Fruit fly (Drosophila melanogaster) whole organism, embryonic: ENCODE measurements around the gene veli.

Experiments used
- CG10979 ChIP-seq: fragments of 200-800 bp; sonication (Bioruptor generic); optimal IDR thresholded peaks from 2 replicates; lab custom pipeline; 2018; ENCODE audit warnings: missing biosample characterization, mild to moderate bottlenecking, missing genetic modification characterization, moderate library complexity
- CG11085 ChIP-seq: fragments of 200-800 bp; sonication (Bioruptor generic); IDR thresholded peaks from 2 replicates; pipeline ENCODE4 v1.3.6; 2022; ENCODE audit warnings: missing biosample characterization, missing genetic modification characterization
- CG12659 ChIP-seq: fragments of 200-800 bp; sonication (Bioruptor generic); optimal IDR thresholded peaks from 3 replicates; lab custom pipeline; 2017; ENCODE audit warnings: mild to moderate bottlenecking, missing biosample characterization, missing genetic modification reagents, missing genetic modification characterization
- CG12744 ChIP-seq: fragments of 200-800 bp; sonication (Bioruptor generic); optimal IDR thresholded peaks from 2 replicates; lab custom pipeline; 2016; ENCODE audit warnings: missing biosample characterization, missing genetic modification characterization
- CG14441 ChIP-seq: fragments of 200-800 bp; sonication (Bioruptor generic); IDR thresholded peaks from 2 replicates; pipeline ENCODE4 v1.3.6; 2022; ENCODE audit warnings: missing biosample characterization, missing genetic modification characterization
- CG14965 ChIP-seq: fragments of 200-800 bp; sonication (Bioruptor generic); optimal IDR thresholded peaks from 2 replicates; lab custom pipeline; 2016; ENCODE audit warnings: missing biosample characterization, missing genetic modification characterization, borderline replicate concordance
- CG1603 ChIP-seq: fragments of 200-800 bp; sonication (Bioruptor generic); optimal IDR thresholded peaks from 2 replicates; lab custom pipeline; 2019; ENCODE audit warnings: missing biosample characterization, mild to moderate bottlenecking, missing genetic modification characterization, moderate library complexity
- CG17328 ChIP-seq: fragments of 200-800 bp; sonication (Bioruptor generic); IDR thresholded peaks from 2 replicates; pipeline ENCODE4 v1.3.6; 2022; ENCODE audit warnings: missing biosample characterization, missing genetic modification characterization
- CG18599 ChIP-seq: fragments of 200-800 bp; sonication (Bioruptor generic); optimal IDR thresholded peaks from 3 replicates; lab custom pipeline; 2017; ENCODE audit warnings: missing biosample characterization, missing genetic modification characterization, mild to moderate bottlenecking, moderate library complexity, missing genetic modification reagents
- CG3995 ChIP-seq: fragments of 200-800 bp; sonication (Bioruptor generic); optimal IDR thresholded peaks from 3 replicates; lab custom pipeline; 2016; ENCODE audit warnings: missing biosample characterization, missing genetic modification characterization
- CG6765 ChIP-seq: fragments of 200-800 bp; sonication (Bioruptor generic); optimal IDR thresholded peaks from 3 replicates; lab custom pipeline; 2017; ENCODE audit warnings: missing biosample characterization, mild to moderate bottlenecking, missing genetic modification characterization
- CG6813 ChIP-seq: fragments of 200-800 bp; sonication (Bioruptor generic); optimal IDR thresholded peaks from 2 replicates; lab custom pipeline; 2017; ENCODE audit warnings: missing biosample characterization, missing genetic modification characterization, mild to moderate bottlenecking, moderate library complexity, missing genetic modification reagents
- CG7271 ChIP-seq: fragments of 200-800 bp; sonication (Bioruptor generic); optimal IDR thresholded peaks from 2 replicates; lab custom pipeline; 2018; ENCODE audit warnings: missing biosample characterization, mild to moderate bottlenecking, missing genetic modification characterization, moderate library complexity
- CG7745 ChIP-seq: fragments of 200-800 bp; sonication (Bioruptor generic); optimal IDR thresholded peaks from 2 replicates; lab custom pipeline; 2018; ENCODE audit warnings: missing biosample characterization, mild to moderate bottlenecking, missing genetic modification characterization, moderate library complexity
- CG8388 ChIP-seq: fragments of 200-800 bp; sonication (Bioruptor generic); optimal IDR thresholded peaks from 2 replicates; lab custom pipeline; 2019; ENCODE audit warnings: missing biosample characterization, mild to moderate bottlenecking, missing genetic modification characterization, moderate library complexity
- CHES-1-like ChIP-seq: fragments of 200-800 bp; sonication (Bioruptor generic); optimal IDR thresholded peaks from 2 replicates; lab custom pipeline; 2016; ENCODE audit warnings: missing biosample characterization, missing genetic modification characterization
- D ChIP-seq, 2 experiments: fragments of 200-800 bp in 1 of 2; fragments of >200 bp in 1 of 2; sonication (Bioruptor generic) in 1 of 2; optimal IDR thresholded peaks; 2 replicates in 1 of 2; 3 replicates in 1 of 2; lab custom pipeline; 2017; ENCODE audit warnings: mild to moderate bottlenecking in 1 of 2, missing biosample characterization in 1 of 2, missing genetic modification characterization in 1 of 2, missing genetic modification reagents in 1 of 2
- Dfd ChIP-seq, 2 experiments: fragments of >200 bp; optimal IDR thresholded peaks; 2 replicates each; lab custom pipeline; 2017; ENCODE audit warnings: missing biosample characterization in 2 of 2, missing genetic modification characterization in 2 of 2
- E2f2 ChIP-seq: fragments of 200-800 bp; sonication (Bioruptor generic); IDR thresholded peaks from 2 replicates; pipeline ENCODE4 v1.3.6; 2022; ENCODE audit warnings: missing biosample characterization, missing genetic modification characterization
- HLH4C ChIP-seq: fragments of 200-800 bp; sonication (Bioruptor generic); IDR thresholded peaks from 3 replicates; pipeline ENCODE4 v1.3.6; 2022; ENCODE audit warnings: missing biosample characterization, missing genetic modification characterization; ENCODE audit not compliant: partially characterized antibody
- Hmr ChIP-seq: fragments of 200-800 bp; sonication (Bioruptor generic); optimal IDR thresholded peaks from 3 replicates; lab custom pipeline; 2017; ENCODE audit warnings: mild to moderate bottlenecking, missing biosample characterization, missing genetic modification reagents, missing genetic modification characterization
- Hr3 ChIP-seq: fragments of 200-800 bp; sonication (Bioruptor generic); optimal IDR thresholded peaks from 3 replicates; lab custom pipeline; 2016; ENCODE audit warnings: missing biosample characterization, missing genetic modification characterization
- MBD-R2 ChIP-seq: fragments of 200-800 bp; sonication (Bioruptor generic); IDR thresholded peaks from 2 replicates; pipeline ENCODE4 v1.3.6; 2022; ENCODE audit warnings: missing biosample characterization, missing genetic modification characterization
- Med ChIP-seq: fragments of 200-800 bp; sonication (Bioruptor generic); peaks from one replicate; lab custom pipeline; 2016; ENCODE audit warnings: missing biosample characterization, missing genetic modification characterization, mild to moderate bottlenecking, inconsistent platforms, moderate library complexity
- Nf-YA ChIP-seq: fragments of 200-800 bp; sonication (Bioruptor generic); IDR thresholded peaks from 2 replicates; pipeline ENCODE4 v1.3.6; 2022; ENCODE audit warnings: missing biosample characterization, missing genetic modification characterization
- Sry-δ ChIP-seq: fragments of 200-800 bp; sonication (Bioruptor generic); optimal IDR thresholded peaks from 2 replicates; lab custom pipeline; 2016; ENCODE audit warnings: missing biosample characterization, missing genetic modification characterization
- Trl ChIP-seq, 3 experiments: fragments of >200 bp in 2 of 3; fragments of 200-800 bp in 1 of 3; sonication (Bioruptor generic) in 1 of 3; optimal IDR thresholded peaks; 2 replicates in 1 of 3; 3 replicates in 2 of 3; lab custom pipeline; 2016 to 2017; ENCODE audit warnings: missing biosample characterization in 1 of 3, missing genetic modification characterization in 1 of 3
- Xbp1 ChIP-seq: fragments of 200-800 bp; sonication (Bioruptor generic); optimal IDR thresholded peaks from 3 replicates; lab custom pipeline; 2016; ENCODE audit warnings: missing biosample characterization, mild to moderate bottlenecking, missing genetic modification characterization
- YL-1 ChIP-seq: fragments of 200-800 bp; sonication (Bioruptor generic); optimal IDR thresholded peaks from 3 replicates; lab custom pipeline; 2017; ENCODE audit warnings: missing biosample characterization, mild to moderate bottlenecking, missing genetic modification characterization
- chinmo ChIP-seq: fragments of 200-800 bp; sonication (Bioruptor generic); IDR thresholded peaks from 4 replicates; pipeline ENCODE4 v1.3.6; 2022; ENCODE audit warnings: missing biosample characterization, missing genetic modification characterization; ENCODE audit not compliant: partially characterized antibody
- crc ChIP-seq: fragments of 200-800 bp; sonication (Bioruptor generic); optimal IDR thresholded peaks from 2 replicates; lab custom pipeline; 2016; ENCODE audit warnings: missing biosample characterization, missing genetic modification characterization
- crol ChIP-seq: fragments of 200-800 bp; sonication (Bioruptor generic); IDR thresholded peaks from 2 replicates; pipeline ENCODE4 v1.3.6; 2022; ENCODE audit warnings: missing biosample characterization, missing genetic modification characterization
- grau ChIP-seq: fragments of 200-800 bp; optimal IDR thresholded peaks from 3 replicates; lab custom pipeline; 2019; ENCODE audit warnings: missing biosample characterization, mild to moderate bottlenecking, missing genetic modification characterization, moderate library complexity
- ham ChIP-seq: fragments of 200-800 bp; sonication (Bioruptor generic); IDR thresholded peaks from 2 replicates; pipeline ENCODE4 v1.3.6; 2022; ENCODE audit warnings: missing biosample characterization, missing genetic modification characterization
- hb ChIP-seq: fragments of 200-800 bp; sonication (Bioruptor generic); IDR thresholded peaks from 3 replicates; pipeline ENCODE4 v1.3.6; 2022; ENCODE audit warnings: missing biosample characterization, missing genetic modification characterization; ENCODE audit not compliant: partially characterized antibody
- jumu ChIP-seq: fragments of 200-800 bp; sonication (Bioruptor generic); optimal IDR thresholded peaks from 3 replicates; lab custom pipeline; 2016; ENCODE audit warnings: missing biosample characterization, missing genetic modification characterization
- kni ChIP-seq: fragments of 200-800 bp; sonication (Bioruptor generic); optimal IDR thresholded peaks from 3 replicates; lab custom pipeline; 2017; ENCODE audit warnings: mild to moderate bottlenecking, missing biosample characterization, missing genetic modification reagents, missing genetic modification characterization
- onecut ChIP-seq: fragments of 200-800 bp; sonication (Bioruptor generic); IDR thresholded peaks from 2 replicates; pipeline ENCODE4 v1.3.6; 2022; ENCODE audit warnings: missing biosample characterization, missing genetic modification characterization
- otp ChIP-seq: fragments of 200-800 bp; sonication (Bioruptor generic); IDR thresholded peaks from 3 replicates; pipeline ENCODE4, ENCODE4 v1.3.6; 2022; ENCODE audit warnings: missing biosample characterization, missing genetic modification characterization
- pho ChIP-seq: fragments of 200-800 bp; sonication (Bioruptor generic); optimal IDR thresholded peaks from 2 replicates; lab custom pipeline; 2016; ENCODE audit warnings: missing biosample characterization, missing genetic modification characterization
- salm ChIP-seq: fragments of 200-800 bp; sonication (Bioruptor generic); optimal IDR thresholded peaks from 2 replicates; lab custom pipeline; 2018; ENCODE audit warnings: missing biosample characterization, mild to moderate bottlenecking, missing genetic modification characterization
- slbo ChIP-seq: fragments of 200-800 bp; sonication (Bioruptor generic); IDR thresholded peaks from 2 replicates; pipeline ENCODE4 v1.3.6; 2022; ENCODE audit warnings: missing biosample characterization, missing genetic modification characterization
- sna ChIP-seq: fragments of 200-800 bp; sonication (Bioruptor generic); IDR thresholded peaks from 2 replicates; pipeline ENCODE4 v1.3.6; 2022; ENCODE audit warnings: missing biosample characterization, missing genetic modification characterization; ENCODE audit not compliant: partially characterized antibody
- sug ChIP-seq: fragments of 200-800 bp; optimal IDR thresholded peaks from 2 replicates; lab custom pipeline; 2019; ENCODE audit warnings: missing biosample characterization, mild to moderate bottlenecking, missing genetic modification characterization, moderate library complexity
- tna ChIP-seq: fragments of 200-800 bp; sonication (Bioruptor generic); IDR thresholded peaks from 2 replicates; pipeline ENCODE4 v1.3.6; 2022; ENCODE audit warnings: missing biosample characterization, missing genetic modification characterization; ENCODE audit not compliant: partially characterized antibody
- usp ChIP-seq: fragments of >200 bp; optimal IDR thresholded peaks from 2 replicates; lab custom pipeline; 2017; ENCODE audit warnings: missing biosample characterization, missing genetic modification characterization
- vvl ChIP-seq: fragments of 200-800 bp; sonication (Bioruptor generic); IDR thresholded peaks from 2 replicates; pipeline ENCODE4 v1.3.6; 2022; ENCODE audit warnings: missing biosample characterization, missing genetic modification characterization
- zen ChIP-seq: fragments of 200-800 bp; sonication (Bioruptor generic); optimal IDR thresholded peaks from 3 replicates; lab custom pipeline; 2018; ENCODE audit warnings: missing biosample characterization, mild to moderate bottlenecking, missing genetic modification characterization, moderate library complexity

veli gene

DNA sequence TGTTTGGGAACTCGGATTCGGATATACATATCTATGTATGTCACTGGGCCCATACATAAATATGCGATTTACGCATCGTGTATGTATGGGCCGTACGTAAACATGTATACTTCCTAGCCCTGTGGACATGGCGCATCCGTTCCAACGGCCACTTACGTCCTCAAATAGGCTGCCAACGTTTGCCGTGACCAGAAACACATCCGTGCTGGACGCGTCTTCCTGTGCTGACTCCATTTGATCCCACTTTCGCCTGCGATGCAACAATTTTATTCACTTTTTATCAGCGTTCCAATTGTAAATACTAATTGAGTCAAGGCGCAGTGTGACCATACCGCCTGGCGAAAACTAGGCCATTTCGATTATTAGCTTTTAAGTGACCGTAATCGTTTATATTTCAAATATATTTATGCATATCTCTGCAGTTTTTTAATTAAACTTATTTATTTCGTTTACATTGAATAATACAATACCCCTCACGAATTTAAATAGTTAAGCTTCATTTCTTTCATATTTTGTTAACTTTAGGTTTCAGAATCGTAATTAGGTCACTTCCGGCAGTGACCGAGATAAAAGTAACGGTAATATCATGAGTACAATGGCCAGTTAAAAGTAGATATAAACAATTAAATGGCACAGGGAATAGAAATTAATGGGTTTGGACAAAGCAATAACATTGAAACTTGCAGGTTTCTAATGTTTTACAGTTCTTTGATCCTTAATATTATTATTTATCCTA is 20.4 kb downstream of the veli start, which contains the start of gene 5PtaseI (continued):
- TF ChIP-seq onecut (GFP tag; lab: Robert Waterston, UW): no peak
- no peak for TF ChIP-seq otp (GFP tag; lab: Robert Waterston, UW)
- peak; percentile 63 for TF ChIP-seq MBD-R2 (GFP tag; lab: Robert Waterston, UW)
- no peak for TF ChIP-seq CG14965 (GFP tag; lab: Kevin White, UChicago)
- no peak for TF ChIP-seq CG6765 (GFP tag; lab: Kevin White, UChicago)
- no peak for TF ChIP-seq CG7745 (tag; lab: Kevin White, UChicago)
- TF ChIP-seq CG14441 (GFP tag; lab: Robert Waterston, UW): no peak
- peak; percentile 50 for TF ChIP-seq sug
- no peak for TF ChIP-seq Xbp1
- TF ChIP-seq Med (GFP tag; lab: Kevin White, UChicago): no peak
- no peak for TF ChIP-seq crol (GFP tag; lab: Robert Waterston, UW)
- peak; percentile 51 for TF ChIP-seq YL-1 (GFP tag; lab: Kevin White, UChicago)
- no peak; the same call in 2 of the 3 replicates for TF ChIP-seq hb
- peak; percentile 48 for TF ChIP-seq kni
- no peak for TF ChIP-seq slbo
- peak; percentile 73 for TF ChIP-seq E2f2 (GFP tag; lab: Robert Waterston, UW)
- no peak for TF ChIP-seq usp
- no peak for TF ChIP-seq Sry-δ (GFP tag; lab: Kevin White, UChicago)
- 0 out of 4 replicates have a peak, but pooled peaks have one; percentile 66 for TF ChIP-seq chinmo (GFP tag; lab: Robert Waterston, UW)
- TF ChIP-seq salm (tag; lab: Kevin White, UChicago): no peak
- no peak for TF ChIP-seq CG6813 (GFP tag; lab: Kevin White, UChicago)
- peak; percentile 27; the same call in 1 of the 2 replicates for TF ChIP-seq sna (GFP tag; lab: Robert Waterston, UW)
- no peak for TF ChIP-seq Trl (optimal IDR thresholded peaks at IDR 0.05; lab: Kevin White, UChicago)
- TF ChIP-seq Trl (GFP tag; optimal IDR thresholded peaks at IDR 0.05; lab: Kevin White, UChicago): no peak
- TF ChIP-seq CG12744 (GFP tag; lab: Kevin White, UChicago): no peak
- no peak for TF ChIP-seq CG18599 (GFP tag; lab: Kevin White, UChicago)
- TF ChIP-seq crc (GFP tag; lab: Kevin White, UChicago): no peak
- peak; percentile 29 for TF ChIP-seq CG12659 (GFP tag; lab: Kevin White, UChicago)
- no peak for TF ChIP-seq CG11085 (GFP tag; lab: Robert Waterston, UW)
- peak; percentile 38 for TF ChIP-seq vvl (GFP tag; lab: Robert Waterston, UW)
- TF ChIP-seq Nf-YA: no peak
- TF ChIP-seq CG10979 (tag; lab: Kevin White, UChicago): no peak
- no peak for TF ChIP-seq Hmr (GFP tag; lab: Kevin White, UChicago)
- TF ChIP-seq zen (tag; lab: Kevin White, UChicago): peak; percentile 22
- no peak for TF ChIP-seq CG7271 (tag; lab: Kevin White, UChicago)
- TF ChIP-seq CHES-1-like (GFP tag; lab: Kevin White, UChicago): peak; percentile 4
- TF ChIP-seq CG1603: peak; percentile 33
- no peak for TF ChIP-seq pho (GFP tag; lab: Kevin White, UChicago)
- TF ChIP-seq CG17328 (GFP tag; lab: Robert Waterston, UW): no peak
- TF ChIP-seq tna: no peak
- no peak for TF ChIP-seq jumu (GFP tag; lab: Kevin White, UChicago)
- no peak for TF ChIP-seq ham (GFP tag; lab: Robert Waterston, UW)
- peak; percentile 86 for TF ChIP-seq CG3995 (GFP tag; lab: Kevin White, UChicago)
- no peak for TF ChIP-seq D (optimal IDR thresholded peaks at IDR 0.05; lab: Kevin White, UChicago)
- no peak for TF ChIP-seq D (GFP tag; optimal IDR thresholded peaks at IDR 0.05; lab: Kevin White, UChicago)
- TF ChIP-seq HLH4C (GFP tag; lab: Robert Waterston, UW): no peak
- peak; percentile 8 for TF ChIP-seq grau
- TF ChIP-seq CG8388 (GFP tag; lab: Kevin White, UChicago): no peak
- peak; percentile 86 for TF ChIP-seq Hr3 (GFP tag; lab: Kevin White, UChicago)
- TF ChIP-seq Dfd (GFP tag; optimal IDR thresholded peaks at IDR 0.05; lab: Kevin White, UChicago): no peak
